Fruit fly (Drosophila melanogaster) whole organism, adult: ENCODE results near the gene Cpr.
A peak's percentile ranks its signal among the peaks of the same experiment; 100 is the strongest.

ENCODE experiments used
- CG11617 ChIP-seq: fragments of 200-800 bp; sonication (Bioruptor generic); optimal IDR thresholded peaks from 2 replicates; lab custom pipeline; 2017; ENCODE audit warnings: mild to moderate bottlenecking, missing biosample characterization, missing genetic modification reagents, missing genetic modification characterization
- CG12768 ChIP-seq: fragments of 200-800 bp; sonication (Bioruptor generic); optimal IDR thresholded peaks from 2 replicates; lab custom pipeline; 2017; ENCODE audit warnings: missing biosample characterization, missing genetic modification characterization, mild to moderate bottlenecking, moderate library complexity, missing genetic modification reagents
- CG14711 ChIP-seq: fragments of 200-800 bp; sonication (Bioruptor generic); optimal IDR thresholded peaks from 2 replicates; lab custom pipeline; 2018; ENCODE audit warnings: missing biosample characterization, mild to moderate bottlenecking, missing genetic modification characterization, moderate library complexity
- CG1620 ChIP-seq: fragments of 200-800 bp; sonication (Bioruptor generic); optimal IDR thresholded peaks from 2 replicates; lab custom pipeline; 2016; ENCODE audit warnings: missing biosample characterization, missing genetic modification characterization
- CG33017 ChIP-seq: fragments of 200-800 bp; sonication (Bioruptor generic); optimal IDR thresholded peaks from 2 replicates; lab custom pipeline; 2018; ENCODE audit warnings: missing biosample characterization, mild to moderate bottlenecking, missing genetic modification characterization, moderate library complexity
- CG5204 ChIP-seq: fragments of 200-800 bp; sonication (Bioruptor generic); optimal IDR thresholded peaks from 2 replicates; lab custom pipeline; 2016; ENCODE audit warnings: missing biosample characterization, missing genetic modification characterization
- CG7045 ChIP-seq: fragments of 200-800 bp; sonication (Bioruptor generic); optimal IDR thresholded peaks from 2 replicates; lab custom pipeline; 2017; ENCODE audit warnings: missing biosample characterization, mild to moderate bottlenecking, missing genetic modification characterization
- CG7101 ChIP-seq: fragments of 200-800 bp; sonication (Bioruptor generic); optimal IDR thresholded peaks from 2 replicates; lab custom pipeline; 2018; ENCODE audit warnings: missing biosample characterization, mild to moderate bottlenecking, missing genetic modification characterization, moderate library complexity
- Clk ChIP-seq: fragments of 200-800 bp; sonication (Bioruptor generic); optimal IDR thresholded peaks from 2 replicates; lab custom pipeline; 2017; ENCODE audit warnings: missing biosample characterization, missing genetic modification characterization
- Crg-1 ChIP-seq: fragments of 200-800 bp; sonication (Bioruptor generic); optimal IDR thresholded peaks from 2 replicates; lab custom pipeline; 2016; ENCODE audit warnings: missing biosample characterization, missing genetic modification characterization
- Hr96 ChIP-seq: fragments of 200-800 bp; sonication (Bioruptor generic); optimal IDR thresholded peaks from 2 replicates; lab custom pipeline; 2016; ENCODE audit warnings: missing biosample characterization, missing genetic modification characterization
- Mnt ChIP-seq: fragments of 200-800 bp; sonication (Bioruptor generic); optimal IDR thresholded peaks from 2 replicates; lab custom pipeline; 2016; ENCODE audit warnings: missing biosample characterization, mild to moderate bottlenecking, missing genetic modification characterization
- bab1 ChIP-seq: fragments of 200-800 bp; sonication (Bioruptor generic); optimal IDR thresholded peaks from 3 replicates; lab custom pipeline; 2019; ENCODE audit warnings: missing biosample characterization, mild to moderate bottlenecking, missing genetic modification characterization, moderate library complexity
- cic ChIP-seq: fragments of 200-800 bp; sonication (Bioruptor generic); optimal IDR thresholded peaks from 2 replicates; lab custom pipeline; 2017; ENCODE audit warnings: missing biosample characterization, mild to moderate bottlenecking, missing genetic modification characterization, moderate library complexity
- cnc ChIP-seq, 2 experiments: fragments of >200 bp; optimal IDR thresholded peaks; 2 replicates each; lab custom pipeline; 2017
- kay ChIP-seq: fragments of 200-800 bp; sonication (Bioruptor generic); peaks from one replicate; lab custom pipeline; 2016; ENCODE audit warnings: missing biosample characterization, missing genetic modification characterization, borderline replicate concordance
- ovo ChIP-seq: fragments of 200-800 bp; sonication (Bioruptor generic); optimal IDR thresholded peaks from 2 replicates; lab custom pipeline; 2016; ENCODE audit warnings: missing biosample characterization, missing genetic modification characterization
- pad ChIP-seq: fragments of 200-800 bp; sonication (Bioruptor generic); optimal IDR thresholded peaks from 3 replicates; lab custom pipeline; 2017; ENCODE audit warnings: missing biosample characterization, missing genetic modification characterization, mild to moderate bottlenecking, moderate library complexity, missing genetic modification reagents
- tj ChIP-seq: fragments of 200-800 bp; sonication (Bioruptor generic); optimal IDR thresholded peaks from 3 replicates; lab custom pipeline; 2017; ENCODE audit warnings: missing biosample characterization, mild to moderate bottlenecking, missing genetic modification characterization, moderate library complexity
- toe ChIP-seq: fragments of 200-800 bp; sonication (Bioruptor generic); optimal IDR thresholded peaks from 2 replicates; lab custom pipeline; 2016; ENCODE audit warnings: missing biosample characterization, missing genetic modification characterization

Gene Cpr

DNA sequence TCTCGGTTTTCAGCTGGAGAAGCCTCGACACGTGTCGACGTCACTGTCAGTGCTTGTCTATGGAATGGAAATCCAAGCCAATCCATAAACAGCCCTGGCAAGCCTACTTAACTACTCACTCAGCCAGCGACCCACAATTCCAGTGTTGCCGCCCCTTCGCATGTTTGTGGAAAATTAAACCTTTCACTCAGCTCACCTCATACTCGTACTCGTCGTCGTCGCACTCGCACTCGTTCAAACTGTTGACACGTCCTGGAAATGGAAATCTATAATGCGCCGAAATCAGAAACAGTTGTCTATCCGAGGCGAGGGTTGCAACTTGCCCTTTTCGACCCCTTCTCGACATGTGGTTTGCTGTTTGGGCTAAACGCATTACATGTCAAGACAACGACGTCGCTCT, 19.6 kb upstream of the Cpr start:
- TF ChIP-seq cnc (optimal IDR thresholded peaks at IDR 0.05; lab: Kevin White, UChicago) (no peak), CG11617 (GFP tag; lab: Kevin White, UChicago) (no peak), CG33017 (no peak), Clk (GFP tag; lab: Kevin White, UChicago) (no peak), Crg-1 (GFP tag; lab: Kevin White, UChicago) (no peak), toe (GFP tag; lab: Kevin White, UChicago) (no peak), cic (GFP tag; lab: Kevin White, UChicago) (no peak), pad (GFP tag; lab: Kevin White, UChicago) (no peak), CG7045 (GFP tag; lab: Kevin White, UChicago) (no peak), CG14711 (no peak), ovo (GFP tag; lab: Kevin White, UChicago) (no peak), kay (GFP tag; lab: Kevin White, UChicago) (no peak), Hr96 (GFP tag; lab: Kevin White, UChicago) (no peak), CG5204 (GFP tag; lab: Kevin White, UChicago) (no peak), CG12768 (GFP tag; lab: Kevin White, UChicago) (no peak)

DNA sequence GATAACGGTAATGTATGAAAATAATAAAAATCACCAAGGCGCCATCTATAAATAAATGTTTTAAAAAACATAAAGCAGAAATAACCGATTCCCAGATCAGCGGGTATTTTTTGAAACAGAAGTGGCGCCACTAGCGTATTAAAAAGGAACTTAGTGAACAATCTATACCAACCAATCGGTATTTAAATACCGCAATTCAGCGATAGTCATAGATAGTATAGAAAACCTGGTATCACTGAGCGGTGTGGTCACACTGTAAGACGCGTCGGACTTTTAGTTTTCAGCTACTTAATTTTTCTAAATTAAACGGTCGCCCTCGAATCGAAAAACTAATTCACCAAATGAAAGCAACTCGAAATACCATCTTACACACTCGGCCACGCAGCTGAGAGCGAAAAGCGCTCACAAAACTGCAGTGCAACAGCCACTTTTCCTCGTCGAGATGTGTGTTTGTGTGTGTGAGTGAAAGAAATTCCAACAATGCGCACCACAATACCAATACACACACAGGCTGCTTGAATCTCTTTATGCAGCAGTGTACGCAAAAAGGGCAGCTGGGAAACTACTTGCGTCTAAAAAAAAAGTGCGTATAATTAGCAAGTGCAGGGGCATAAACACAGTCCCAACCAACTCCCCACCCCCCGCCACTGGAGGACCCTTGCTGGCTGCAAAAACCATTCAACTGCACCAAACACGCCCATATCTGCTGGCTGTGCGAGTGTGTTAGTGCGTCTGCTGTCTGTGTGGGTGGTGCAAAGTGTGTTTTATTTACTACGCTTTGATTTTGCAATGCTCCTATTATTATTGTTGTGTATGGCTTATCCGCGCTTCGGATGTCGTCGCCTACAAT, 14.9 kb upstream of the Cpr start, which contains the start of gene PDZ-GEF:
Gene PDZ-GEF (plus strand): TSS at position 232 of the 850 bp plus-strand sequence.
- TF ChIP-seq CG14711, result peak; percentile 28
- no peak for TF ChIP-seq pad (GFP tag; lab: Kevin White, UChicago)
- TF ChIP-seq CG1620 (GFP tag; lab: Kevin White, UChicago), result peak; percentile 54
- peak; percentile 34 for TF ChIP-seq CG7101 (tag; lab: Kevin White, UChicago)

DNA sequence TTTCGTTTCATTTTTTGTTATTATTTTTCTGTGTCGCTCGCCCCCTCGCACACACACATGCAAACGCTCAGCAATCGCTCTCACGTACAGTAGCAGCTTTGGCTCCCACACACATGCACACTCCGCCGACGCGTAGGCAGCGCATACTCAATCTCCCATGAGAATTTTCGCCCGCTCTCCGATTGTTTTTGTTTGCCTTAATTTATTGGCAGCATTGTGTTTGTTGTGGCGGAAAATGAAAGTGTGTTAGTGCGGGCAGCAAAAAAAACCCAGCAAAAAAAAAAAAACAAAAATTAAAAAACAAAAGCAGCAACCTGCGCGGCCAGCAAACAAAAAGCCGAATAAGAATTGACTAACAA, 14.3 kb upstream of the Cpr start:
- TF ChIP-seq CG33017 (peak; percentile 87), Mnt (peak; percentile 62), kay (GFP tag; lab: Kevin White, UChicago) (peak; percentile 99), pad (GFP tag; lab: Kevin White, UChicago) (peak; percentile 63), cic (GFP tag; lab: Kevin White, UChicago) (peak; percentile 93), CG11617 (GFP tag; lab: Kevin White, UChicago) (peak; percentile 84), toe (GFP tag; lab: Kevin White, UChicago) (peak; percentile 70), Crg-1 (GFP tag; lab: Kevin White, UChicago) (peak; percentile 28), CG1620 (GFP tag; lab: Kevin White, UChicago) (no peak), CG12768 (GFP tag; lab: Kevin White, UChicago) (peak; percentile 95), bab1 (peak; percentile 37), Hr96 (GFP tag; lab: Kevin White, UChicago) (peak; percentile 58), CG14711 (no peak), CG5204 (GFP tag; lab: Kevin White, UChicago) (peak; percentile 64), tj (GFP tag; lab: Kevin White, UChicago) (peak; percentile 65), CG7045 (GFP tag; lab: Kevin White, UChicago) (peak; percentile 86), ovo (GFP tag; lab: Kevin White, UChicago) (no peak), cnc (optimal IDR thresholded peaks at IDR 0.05; lab: Kevin White, UChicago) (no peak), Clk (GFP tag; lab: Kevin White, UChicago) (peak; percentile 81), CG7101 (tag; lab: Kevin White, UChicago) (peak; percentile 46)

DNA sequence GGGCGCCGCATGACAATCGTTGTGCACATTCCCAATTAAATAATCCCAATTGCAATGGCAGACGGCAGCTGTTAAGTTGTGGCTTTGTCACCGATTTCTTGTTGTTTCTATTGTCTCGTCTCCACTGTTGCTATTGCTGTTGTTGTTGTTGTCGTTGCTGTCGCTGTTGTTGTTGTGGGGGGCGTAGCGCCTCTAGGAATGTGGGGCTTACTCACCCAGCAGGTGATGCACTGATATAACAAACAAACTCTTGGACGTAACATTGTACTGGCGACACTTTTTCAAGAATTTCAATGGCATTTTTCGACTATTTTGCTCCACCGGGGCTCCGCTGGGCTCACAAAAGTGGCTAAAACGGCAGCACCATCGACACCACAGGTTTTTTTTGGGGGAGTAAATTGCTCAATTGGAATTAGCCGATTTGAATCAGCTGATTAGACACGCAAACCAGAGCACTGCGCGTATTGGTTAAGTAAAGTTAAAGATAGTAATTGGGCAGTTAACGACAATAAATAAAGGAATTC, 731 bp upstream of the Cpr start:
- TF ChIP-seq cic (GFP tag; lab: Kevin White, UChicago) (no peak), CG7101 (tag; lab: Kevin White, UChicago) (no peak), bab1 (no peak), CG14711 (no peak), CG7045 (GFP tag; lab: Kevin White, UChicago) (no peak), ovo (GFP tag; lab: Kevin White, UChicago) (no peak), CG5204 (GFP tag; lab: Kevin White, UChicago) (no peak), CG1620 (GFP tag; lab: Kevin White, UChicago) (no peak), kay (GFP tag; lab: Kevin White, UChicago) (no peak), Hr96 (GFP tag; lab: Kevin White, UChicago) (no peak), tj (GFP tag; lab: Kevin White, UChicago) (no peak), toe (GFP tag; lab: Kevin White, UChicago) (no peak), CG12768 (GFP tag; lab: Kevin White, UChicago) (no peak), cnc (optimal IDR thresholded peaks at IDR 0.05; lab: Kevin White, UChicago) (no peak), Mnt (no peak), Clk (GFP tag; lab: Kevin White, UChicago) (no peak), CG11617 (GFP tag; lab: Kevin White, UChicago) (no peak), CG33017 (no peak), pad (GFP tag; lab: Kevin White, UChicago) (no peak), Crg-1 (GFP tag; lab: Kevin White, UChicago) (no peak)

DNA sequence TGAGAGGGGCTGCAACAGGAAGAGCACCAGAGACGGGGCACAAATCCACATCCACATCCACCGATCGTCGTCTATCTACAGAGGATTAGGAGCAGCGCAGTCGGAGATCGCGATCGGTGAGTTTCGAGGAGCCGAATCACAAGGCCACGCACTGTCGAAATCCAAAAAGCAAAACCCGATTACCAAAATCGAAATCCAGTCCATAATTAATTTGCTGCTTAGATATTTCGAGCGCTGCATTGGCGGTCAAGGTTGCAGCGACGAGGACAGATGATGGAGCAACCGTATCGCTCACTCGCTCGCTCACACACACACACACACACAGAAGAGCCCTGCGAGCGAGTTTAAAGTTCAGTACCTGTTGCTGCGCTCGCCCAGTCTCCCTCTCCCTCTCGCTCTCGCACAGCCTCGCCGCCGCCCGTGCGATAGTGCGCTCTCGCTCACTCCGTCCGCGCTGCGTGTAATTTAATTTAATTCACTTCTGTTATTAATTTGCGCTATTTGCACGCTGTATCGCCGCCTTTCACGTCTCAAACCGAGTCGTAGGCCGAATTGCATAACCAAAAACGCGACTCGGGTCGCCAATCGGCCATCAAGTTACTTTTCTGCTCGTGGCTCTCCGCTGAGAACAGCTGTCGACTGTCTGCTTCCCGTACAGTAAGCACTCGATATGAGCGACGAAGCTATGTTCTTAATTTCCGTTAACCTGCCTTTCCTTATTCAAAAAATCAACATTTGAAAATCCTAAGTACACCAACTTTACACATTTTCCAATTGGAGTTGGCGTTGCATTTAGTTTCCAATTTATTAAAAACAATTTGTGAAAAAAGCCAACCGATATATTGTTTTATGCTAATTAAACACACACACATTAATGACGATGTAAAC, 618 bp downstream of the Cpr start:
- TF ChIP-seq toe (GFP tag; lab: Kevin White, UChicago) (peak; percentile 29), Clk (GFP tag; lab: Kevin White, UChicago) (no peak), Mnt (peak; percentile 35), tj (GFP tag; lab: Kevin White, UChicago) (peak; percentile 72), Hr96 (GFP tag; lab: Kevin White, UChicago) (peak; percentile 32), CG7101 (tag; lab: Kevin White, UChicago) (peak; percentile 67), CG14711 (peak; percentile 34), CG5204 (GFP tag; lab: Kevin White, UChicago) (peak; percentile 65), Crg-1 (GFP tag; lab: Kevin White, UChicago) (no peak), cnc (optimal IDR thresholded peaks at IDR 0.05; lab: Kevin White, UChicago) (no peak), CG1620 (GFP tag; lab: Kevin White, UChicago) (peak; percentile 25), cic (GFP tag; lab: Kevin White, UChicago) (peak; percentile 10), CG7045 (GFP tag; lab: Kevin White, UChicago) (peak; percentile 27), ovo (GFP tag; lab: Kevin White, UChicago) (peak; percentile 28), CG12768 (GFP tag; lab: Kevin White, UChicago) (peak; percentile 84), bab1 (no peak), pad (GFP tag; lab: Kevin White, UChicago) (no peak), CG11617 (GFP tag; lab: Kevin White, UChicago) (peak; percentile 28), kay (GFP tag; lab: Kevin White, UChicago) (no peak), CG33017 (peak; percentile 66)
